Worm (Caenorhabditis elegans) whole organism, mixed stage, embryonic: ENCODE results near the gene F43E2.11.

Source experiments
- M03D4.4 ChIP-seq: sonication (generic microtip); optimal IDR thresholded peaks from 2 replicates; lab custom pipeline; 2017; ENCODE audit warnings: mild to moderate bottlenecking, missing genetic modification characterization, missing compliant biosample characterization
- bed-3 ChIP-seq: fragments of 200-800 bp; sonication (Bioruptor generic); optimal IDR thresholded peaks from 3 replicates; lab custom pipeline; 2018; ENCODE audit warnings: mild to moderate bottlenecking, missing genetic modification characterization, moderate library complexity, missing compliant biosample characterization
- blmp-1 ChIP-seq: fragments of 150-350 bp; optimal IDR thresholded peaks from 2 replicates; lab custom pipeline; 2014; ENCODE audit warnings: missing biosample characterization, missing genetic modification characterization
- ceh-39 ChIP-seq: fragments of 150-350 bp; optimal IDR thresholded peaks from 2 replicates; lab custom pipeline; 2014; ENCODE audit warnings: missing biosample characterization, missing genetic modification characterization
- ceh-43 ChIP-seq: fragments of 200-800 bp; sonication (Bioruptor generic); optimal IDR thresholded peaks from 2 replicates; lab custom pipeline; 2018; ENCODE audit warnings: mild to moderate bottlenecking, missing genetic modification characterization, moderate library complexity, missing compliant biosample characterization
- ceh-83 ChIP-seq: fragments of 200-800 bp; sonication (Bioruptor generic); optimal IDR thresholded peaks from 2 replicates; lab custom pipeline; 2018; ENCODE audit warnings: mild to moderate bottlenecking, missing genetic modification characterization, missing compliant biosample characterization
- ces-1 ChIP-seq: fragments of 150-350 bp; optimal IDR thresholded peaks from 2 replicates; lab custom pipeline; 2014; ENCODE audit warnings: missing biosample characterization, missing genetic modification reagents, missing genetic modification characterization
- cnd-1 ChIP-seq: fragments of 200-800 bp; sonication (Bioruptor generic); optimal IDR thresholded peaks from 2 replicates; lab custom pipeline; 2018; ENCODE audit warnings: mild to moderate bottlenecking, missing genetic modification characterization, missing compliant biosample characterization
- drap-1 ChIP-seq: fragments of 200-800 bp; sonication (Bioruptor generic); optimal IDR thresholded peaks from 3 replicates; lab custom pipeline; 2018; ENCODE audit warnings: mild to moderate bottlenecking, missing genetic modification characterization, missing compliant biosample characterization
- elt-1 ChIP-seq: sonication (generic microtip); optimal IDR thresholded peaks from 2 replicates; lab custom pipeline; 2017; ENCODE audit warnings: missing genetic modification characterization, mild to moderate bottlenecking, missing compliant biosample characterization, antibody characterized with exemption, moderate library complexity, borderline replicate concordance; ENCODE audit not compliant: insufficient read depth
- elt-3 ChIP-seq: fragments of 150-350 bp; optimal IDR thresholded peaks from 2 replicates; lab custom pipeline; 2014; ENCODE audit warnings: missing biosample characterization, missing genetic modification characterization
- flh-1 ChIP-seq: fragments of 200-800 bp; sonication (Bioruptor generic); optimal IDR thresholded peaks from 2 replicates; lab custom pipeline; 2018; ENCODE audit warnings: mild to moderate bottlenecking, missing genetic modification characterization, moderate library complexity, missing compliant biosample characterization
- ham-2 ChIP-seq: fragments of 200-800 bp; sonication (Bioruptor generic); optimal IDR thresholded peaks from 2 replicates; lab custom pipeline; 2018; ENCODE audit warnings: mild to moderate bottlenecking, missing genetic modification characterization, missing compliant biosample characterization
- hlh-1 ChIP-seq: fragments of 150-350 bp; optimal IDR thresholded peaks from 2 replicates; lab custom pipeline; 2014; ENCODE audit warnings: missing biosample characterization, missing genetic modification reagents, missing genetic modification characterization
- lin-13 ChIP-seq: fragments of 150-350 bp; optimal IDR thresholded peaks from 2 replicates; lab custom pipeline; 2014; ENCODE audit warnings: missing biosample characterization, missing genetic modification characterization
- lin-32 ChIP-seq: fragments of 200-800 bp; sonication (Bioruptor generic); optimal IDR thresholded peaks from 2 replicates; lab custom pipeline; 2018; ENCODE audit warnings: mild to moderate bottlenecking, missing genetic modification characterization, missing compliant biosample characterization
- mab-5 ChIP-seq: fragments of 150-350 bp; optimal IDR thresholded peaks from 2 replicates; lab custom pipeline; 2014; ENCODE audit warnings: missing biosample characterization, missing genetic modification characterization
- mls-2 ChIP-seq: sonication (generic microtip); optimal IDR thresholded peaks from 2 replicates; lab custom pipeline; 2016; ENCODE audit warnings: mild to moderate bottlenecking, missing genetic modification characterization, moderate library complexity, missing compliant biosample characterization
- nhr-12 ChIP-seq: fragments of 150-350 bp; optimal IDR thresholded peaks from 2 replicates; lab custom pipeline; 2014; ENCODE audit warnings: missing biosample characterization, missing genetic modification characterization
- nhr-2 ChIP-seq: fragments of 150-350 bp; optimal IDR thresholded peaks from 2 replicates; lab custom pipeline; 2014; ENCODE audit warnings: missing biosample characterization, missing genetic modification characterization
- nhr-237 ChIP-seq: fragments of 150-350 bp; optimal IDR thresholded peaks from 2 replicates; lab custom pipeline; 2014; ENCODE audit warnings: missing biosample characterization, missing genetic modification characterization
- nhr-28 ChIP-seq: fragments of 150-350 bp; optimal IDR thresholded peaks from 2 replicates; lab custom pipeline; 2014; ENCODE audit warnings: missing biosample characterization, missing genetic modification characterization
- nhr-76 ChIP-seq: sonication (generic microtip); optimal IDR thresholded peaks from 2 replicates; lab custom pipeline; 2017; ENCODE audit warnings: missing biosample characterization, missing genetic modification characterization
- pha-4 ChIP-seq: fragments of 150-350 bp; optimal IDR thresholded peaks from 2 replicates; lab custom pipeline; 2018; ENCODE audit warnings: missing biosample characterization, missing genetic modification reagents, missing genetic modification characterization
- sem-2 ChIP-seq: fragments of 200-800 bp; sonication (Bioruptor generic); optimal IDR thresholded peaks from 2 replicates; lab custom pipeline; 2018; ENCODE audit warnings: mild to moderate bottlenecking, missing genetic modification characterization, missing compliant biosample characterization
- snpc-4 ChIP-seq: fragments of 150-350 bp; optimal IDR thresholded peaks from 2 replicates; lab custom pipeline; 2014; ENCODE audit warnings: missing biosample characterization, missing genetic modification characterization
- sptf-1 ChIP-seq: sonication (generic microtip); optimal IDR thresholded peaks from 2 replicates; lab custom pipeline; 2017; ENCODE audit warnings: mild to moderate bottlenecking, missing genetic modification characterization, moderate library complexity, missing compliant biosample characterization
- tbx-8 ChIP-seq: fragments of 200-800 bp; sonication (Bioruptor generic); optimal IDR thresholded peaks from 2 replicates; lab custom pipeline; 2018; ENCODE audit warnings: mild to moderate bottlenecking, missing genetic modification characterization, moderate library complexity, missing compliant biosample characterization
- unc-120 ChIP-seq: sonication (generic microtip); optimal IDR thresholded peaks from 2 replicates; lab custom pipeline; 2017; ENCODE audit warnings: missing genetic modification characterization, missing compliant biosample characterization; ENCODE audit not compliant: poor library complexity, severe bottlenecking
- unc-39 ChIP-seq: fragments of 150-350 bp; optimal IDR thresholded peaks from 2 replicates; lab custom pipeline; 2014; ENCODE audit warnings: missing biosample characterization, missing genetic modification characterization
- zip-8 ChIP-seq: fragments of 150-350 bp; optimal IDR thresholded peaks from 2 replicates; lab custom pipeline; 2014; ENCODE audit warnings: missing biosample characterization, missing genetic modification characterization

The F43E2.11 gene

DNA sequence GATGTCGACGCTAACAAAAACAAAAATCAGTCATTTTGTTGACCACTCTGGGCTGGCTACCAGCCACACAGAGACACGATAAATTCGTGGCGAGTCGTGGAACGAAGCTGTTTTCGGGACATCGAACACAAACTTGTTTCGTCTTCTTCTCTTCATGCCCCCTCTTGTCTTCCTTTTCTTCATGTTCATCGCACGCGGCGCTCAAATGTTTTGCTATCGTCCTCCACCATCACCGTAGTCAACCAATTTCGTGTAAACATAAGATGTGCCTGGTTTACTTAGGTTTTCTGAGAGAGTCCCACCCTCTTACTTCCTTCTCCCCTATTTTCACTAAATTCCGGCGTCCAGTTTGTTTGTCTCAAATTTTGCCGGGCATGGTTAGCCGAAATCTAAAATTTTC lies 20.2 kb upstream of the F43E2.11 start:
- TF ChIP-seq M03D4.4 (tag; lab: Kevin White, UChicago) (no peak), elt-3 (no peak), lin-32 (GFP tag; lab: Kevin White, UChicago) (no peak), ceh-39 (tag; lab: Kevin White, UChicago) (no peak), pha-4 (tag; lab: Kevin White, UChicago) (no peak), elt-1 (no peak), ces-1 (no peak), ceh-43 (GFP tag; lab: Kevin White, UChicago) (no peak), bed-3 (GFP tag; lab: Kevin White, UChicago) (no peak), snpc-4 (no peak), ceh-83 (GFP tag; lab: Kevin White, UChicago) (no peak), unc-120 (tag; lab: Kevin White, UChicago) (no peak), sptf-1 (tag; lab: Kevin White, UChicago) (no peak), lin-13 (no peak), hlh-1 (tag; lab: Kevin White, UChicago) (no peak), zip-8 (tag; lab: Kevin White, UChicago) (no peak)

DNA sequence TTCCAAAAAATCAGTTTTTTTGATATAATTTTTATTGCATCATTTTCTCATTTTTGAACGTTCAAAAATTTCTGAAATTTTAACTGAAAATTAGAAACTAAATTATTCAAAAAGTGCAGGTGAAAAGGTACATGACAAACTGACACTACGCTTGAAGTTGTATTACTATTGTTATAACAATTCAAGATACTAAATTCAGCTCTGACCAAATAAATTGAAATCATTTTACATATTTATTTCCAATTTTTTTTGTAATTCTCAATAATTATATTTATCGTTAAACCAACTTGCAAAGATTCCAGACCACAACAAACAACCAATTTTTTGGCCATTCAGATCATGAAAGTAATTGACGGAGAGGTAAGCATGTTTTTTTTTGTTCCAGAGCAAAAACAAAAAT lies 15.3 kb upstream of the F43E2.11 start, which contains the start of gene sre-3:
Gene sre-3, plus strand, starts transcription at position 301 of the 400 bp plus-strand sequence.
- TF ChIP-seq elt-3 (no peak), flh-1 (GFP tag; lab: Kevin White, UChicago) (no peak), lin-32 (GFP tag; lab: Kevin White, UChicago) (no peak), drap-1 (GFP tag; lab: Kevin White, UChicago) (no peak), ham-2 (GFP tag; lab: Kevin White, UChicago) (no peak), unc-39 (no peak), snpc-4 (no peak), pha-4 (tag; lab: Kevin White, UChicago) (no peak), bed-3 (GFP tag; lab: Kevin White, UChicago) (no peak), mls-2 (tag; lab: Kevin White, UChicago) (no peak)

DNA sequence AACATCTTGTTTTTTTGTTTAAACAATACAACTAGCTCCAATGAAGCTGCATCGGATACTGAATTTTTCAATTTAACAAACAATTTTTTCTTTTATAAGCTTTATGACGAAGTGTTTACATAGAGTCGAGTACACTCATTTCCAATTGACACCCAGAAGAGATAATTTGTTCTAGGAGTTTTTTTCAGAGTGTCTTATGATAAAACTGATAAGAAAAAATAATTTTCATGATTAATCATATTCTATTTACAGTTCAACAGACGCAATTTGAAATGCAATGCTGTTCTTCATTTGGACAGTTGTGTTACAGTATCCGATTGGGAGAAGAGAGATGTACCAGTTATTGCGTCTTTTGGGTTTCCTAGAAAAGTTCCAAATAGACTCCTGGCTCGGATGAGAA lies 11.9 kb upstream of the F43E2.11 start:
- TF ChIP-seq nhr-76 (tag; lab: Kevin White, UChicago) (no peak), unc-39 (no peak), mab-5 (tag; lab: Kevin White, UChicago) (no peak), sptf-1 (tag; lab: Kevin White, UChicago) (no peak), ceh-43 (GFP tag; lab: Kevin White, UChicago) (no peak), zip-8 (tag; lab: Kevin White, UChicago) (no peak), ceh-39 (tag; lab: Kevin White, UChicago) (no peak), nhr-12 (tag; lab: Kevin White, UChicago) (no peak), ham-2 (GFP tag; lab: Kevin White, UChicago) (no peak), blmp-1 (tag; lab: Kevin White, UChicago) (no peak), M03D4.4 (tag; lab: Kevin White, UChicago) (no peak), tbx-8 (GFP tag; lab: Kevin White, UChicago) (no peak), cnd-1 (tag; lab: Kevin White, UChicago) (no peak), lin-32 (GFP tag; lab: Kevin White, UChicago) (no peak), sem-2 (no peak), ces-1 (no peak), mls-2 (tag; lab: Kevin White, UChicago) (no peak), elt-1 (no peak), nhr-28 (no peak), unc-120 (tag; lab: Kevin White, UChicago) (no peak)

DNA sequence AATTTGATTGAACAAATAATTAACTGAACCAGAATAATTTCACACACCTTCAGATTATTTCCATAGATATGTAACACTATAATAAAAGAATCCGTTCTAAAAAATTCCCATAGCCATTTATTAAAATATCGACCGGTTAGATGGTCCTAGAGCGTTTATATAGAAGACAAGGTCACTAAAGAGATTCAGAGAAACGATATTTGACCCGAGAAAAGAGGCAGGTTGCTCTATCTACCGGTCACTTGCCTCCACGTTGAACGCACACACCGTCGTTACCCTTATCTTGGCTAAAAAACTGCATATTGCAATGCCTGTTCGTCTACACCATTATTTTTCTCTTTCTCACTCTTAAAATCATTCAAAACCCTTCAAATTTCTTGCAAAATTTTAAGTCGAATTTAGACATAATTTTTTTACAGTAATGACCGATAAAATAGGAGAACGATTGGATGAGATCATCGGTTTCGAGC lies 11.1 kb upstream of the F43E2.11 start, which contains the start of gene C07D10.5:
Gene C07D10.5, plus strand, starts transcription at position 420 of the 470 bp plus-strand sequence.
- TF ChIP-seq drap-1 (GFP tag; lab: Kevin White, UChicago) (no peak), nhr-2 (tag; lab: Kevin White, UChicago) (peak; percentile 90), ceh-39 (tag; lab: Kevin White, UChicago) (peak; percentile 25)

DNA sequence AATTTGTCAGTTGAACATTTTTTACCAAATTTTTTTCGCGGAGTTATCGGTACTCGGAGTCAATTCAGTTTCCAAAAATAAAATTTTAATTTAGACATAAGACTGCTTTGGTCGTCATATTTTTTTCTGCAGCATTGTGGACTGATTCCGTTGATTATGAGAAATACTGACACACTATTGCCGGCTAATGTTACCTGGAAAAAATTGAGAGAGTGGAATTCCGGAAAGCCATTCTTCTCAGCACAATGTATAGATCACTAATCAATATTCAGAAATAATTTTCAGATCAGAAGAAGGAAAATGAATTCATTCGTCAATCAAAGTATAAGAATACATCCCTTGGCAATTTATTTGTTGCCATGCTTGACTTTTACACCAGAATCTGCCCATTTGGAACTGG lies 8.9 kb upstream of the F43E2.11 start, which contains the start of gene C07D10.6:
Gene C07D10.6, plus strand, starts transcription at position 301 of the 400 bp plus-strand sequence.
- TF ChIP-seq cnd-1 (tag; lab: Kevin White, UChicago), result no peak
- TF ChIP-seq nhr-76 (tag; lab: Kevin White, UChicago), result no peak
- TF ChIP-seq ceh-83 (GFP tag; lab: Kevin White, UChicago), result no peak
- no peak for TF ChIP-seq pha-4 (tag; lab: Kevin White, UChicago)
- no peak for TF ChIP-seq unc-120 (tag; lab: Kevin White, UChicago)
- no peak for TF ChIP-seq lin-13
- TF ChIP-seq snpc-4, result no peak
- TF ChIP-seq sem-2, result no peak
- TF ChIP-seq nhr-237, result no peak
- TF ChIP-seq lin-32 (GFP tag; lab: Kevin White, UChicago), result no peak
- no peak for TF ChIP-seq elt-3
- TF ChIP-seq blmp-1 (tag; lab: Kevin White, UChicago), result no peak
